Worm (Caenorhabditis elegans) whole organism, L4 larva: ENCODE results near the gene sto-2.

Experiments used
- F49E8.2 ChIP-seq: sonication (generic microtip); optimal IDR thresholded peaks from 2 replicates; lab custom pipeline; 2016; ENCODE audit warnings: missing compliant biosample characterization, mild to moderate bottlenecking, missing genetic modification characterization, borderline replicate concordance
- ceh-82 ChIP-seq: sonication (generic microtip); optimal IDR thresholded peaks from 2 replicates; lab custom pipeline; 2017; ENCODE audit warnings: missing biosample characterization, missing genetic modification characterization
- fos-1 ChIP-seq: fragments of 150-350 bp; optimal IDR thresholded peaks from 2 replicates; lab custom pipeline; 2014; ENCODE audit warnings: missing biosample characterization, missing genetic modification characterization
- jun-1 ChIP-seq: fragments of 150-350 bp; optimal IDR thresholded peaks from 2 replicates; lab custom pipeline; 2014; ENCODE audit warnings: missing biosample characterization, missing genetic modification reagents, missing genetic modification characterization
- madf-5 ChIP-seq, 2 experiments: fragments of 200-800 bp; sonication (Bioruptor generic); IDR thresholded peaks; 2 replicates each; pipeline ENCODE4 v1.3.6; 2022; ENCODE audit warnings: missing compliant biosample characterization in 2 of 2, missing genetic modification characterization in 2 of 2
- mdl-1 ChIP-seq, 2 experiments: fragments of 150-350 bp in 1 of 2; sonication (generic microtip) in 1 of 2; optimal IDR thresholded peaks; 2 replicates each; lab custom pipeline; 2014 to 2017; ENCODE audit warnings: missing biosample characterization in 2 of 2, missing genetic modification characterization in 2 of 2
- nhr-77 ChIP-seq: fragments of 150-350 bp; optimal IDR thresholded peaks from 2 replicates; lab custom pipeline; 2014; ENCODE audit warnings: missing biosample characterization, missing genetic modification characterization
- snpc-4 ChIP-seq: fragments of 150-350 bp; optimal IDR thresholded peaks from 2 replicates; lab custom pipeline; 2014; ENCODE audit warnings: missing biosample characterization, missing genetic modification characterization
- zfp-2 ChIP-seq: sonication (generic microtip); optimal IDR thresholded peaks from 2 replicates; lab custom pipeline; 2016; ENCODE audit warnings: mild to moderate bottlenecking, missing genetic modification characterization, missing compliant biosample characterization

DNA sequence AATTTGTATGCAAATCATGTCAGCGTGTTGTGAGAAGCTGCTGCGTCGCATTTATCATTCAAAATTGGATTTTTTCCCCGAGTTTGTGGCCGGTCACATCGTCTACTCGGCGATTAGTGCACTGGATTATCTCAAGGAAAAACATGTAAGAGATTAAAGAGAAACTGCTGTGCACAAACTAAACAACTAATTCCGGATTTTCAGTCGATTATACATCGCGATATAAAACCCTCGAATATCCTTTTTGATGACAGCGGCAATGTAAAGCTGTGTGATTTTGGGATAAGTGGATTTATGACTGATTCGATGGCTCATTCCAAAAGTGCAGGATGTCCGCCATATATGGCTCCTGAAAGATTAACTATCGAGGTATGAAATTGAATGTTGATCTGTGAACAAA, 47.4 kb upstream of the sto-2 start:
- TF ChIP-seq nhr-77 (tag; lab: Kevin White, UChicago) (no peak), ceh-82 (no peak), mdl-1 (tag; optimal IDR thresholded peaks at IDR 0.05; lab: Kevin White, UChicago) (no peak), jun-1 (tag; lab: Kevin White, UChicago) (no peak), fos-1 (tag; lab: Kevin White, UChicago) (no peak), snpc-4 (tag; lab: Kevin White, UChicago) (no peak), F49E8.2 (tag; lab: Kevin White, UChicago) (no peak), madf-5 (GFP tag; IDR thresholded peaks at IDR 0.05; lab: Robert Waterston, UW) (no peak), zfp-2 (tag; lab: Kevin White, UChicago) (no peak)
